Fruit fly (Drosophila melanogaster) whole organism, embryonic: ENCODE results near the gene CG17666.
A peak's percentile ranks its signal among the peaks of the same experiment; 100 is the strongest.

ENCODE experiments used
- Abd-B ChIP-seq: fragments of 200-800 bp; sonication (Bioruptor generic); optimal IDR thresholded peaks from 2 replicates; lab custom pipeline; 2018; ENCODE audit warnings: missing biosample characterization, mild to moderate bottlenecking, missing genetic modification characterization, moderate library complexity
- Aef1 ChIP-seq: fragments of 200-800 bp; sonication (Bioruptor generic); IDR thresholded peaks from 3 replicates; pipeline ENCODE4 v1.3.6; 2022; ENCODE audit warnings: missing biosample characterization, missing genetic modification characterization
- CG10543 ChIP-seq: fragments of 200-800 bp; sonication (Bioruptor generic); optimal IDR thresholded peaks from 3 replicates; lab custom pipeline; 2017; ENCODE audit warnings: missing biosample characterization, mild to moderate bottlenecking, missing genetic modification characterization, moderate library complexity
- CG10979 ChIP-seq: fragments of 200-800 bp; sonication (Bioruptor generic); optimal IDR thresholded peaks from 2 replicates; lab custom pipeline; 2018; ENCODE audit warnings: missing biosample characterization, mild to moderate bottlenecking, missing genetic modification characterization, moderate library complexity
- CG11247 ChIP-seq: fragments of 200-800 bp; sonication (Bioruptor generic); IDR thresholded peaks from 2 replicates; pipeline ENCODE4 v1.3.6; 2022; ENCODE audit warnings: missing biosample characterization, missing genetic modification characterization
- CG11504 ChIP-seq: fragments of 200-800 bp; sonication (Bioruptor generic); optimal IDR thresholded peaks from 3 replicates; lab custom pipeline; 2019; ENCODE audit warnings: missing biosample characterization, mild to moderate bottlenecking, missing genetic modification characterization, moderate library complexity
- CG13296 ChIP-seq: fragments of 200-800 bp; sonication (Bioruptor generic); optimal IDR thresholded peaks from 3 replicates; lab custom pipeline; 2018; ENCODE audit warnings: missing biosample characterization, mild to moderate bottlenecking, missing genetic modification characterization
- CG13624 ChIP-seq: fragments of 200-800 bp; sonication (Bioruptor generic); optimal IDR thresholded peaks from 2 replicates; lab custom pipeline; 2016; ENCODE audit warnings: missing biosample characterization, missing genetic modification characterization
- CG1529 ChIP-seq: fragments of 200-800 bp; sonication (Bioruptor generic); optimal IDR thresholded peaks from 3 replicates; lab custom pipeline; 2018; ENCODE audit warnings: missing biosample characterization, missing genetic modification characterization
- CG1602 ChIP-seq: fragments of 200-800 bp; sonication (Bioruptor generic); optimal IDR thresholded peaks from 3 replicates; lab custom pipeline; 2016; ENCODE audit warnings: missing biosample characterization, missing genetic modification characterization
- CG17328 ChIP-seq: fragments of 200-800 bp; sonication (Bioruptor generic); IDR thresholded peaks from 2 replicates; pipeline ENCODE4 v1.3.6; 2022; ENCODE audit warnings: missing biosample characterization, missing genetic modification characterization
- CG17361 ChIP-seq: fragments of 200-800 bp; sonication (Bioruptor generic); IDR thresholded peaks from 3 replicates; pipeline ENCODE4 v1.3.6; 2022; ENCODE audit warnings: missing biosample characterization, missing genetic modification characterization
- CG17802 ChIP-seq: fragments of 200-800 bp; sonication (Bioruptor generic); optimal IDR thresholded peaks from 2 replicates; lab custom pipeline; 2018; ENCODE audit warnings: missing biosample characterization, mild to moderate bottlenecking, missing genetic modification characterization, moderate library complexity
- CG18764 ChIP-seq: fragments of 200-800 bp; sonication (Bioruptor generic); optimal IDR thresholded peaks from 3 replicates; lab custom pipeline; 2016; ENCODE audit warnings: missing biosample characterization, missing genetic modification characterization
- CG2202 ChIP-seq: fragments of 200-800 bp; sonication (Bioruptor generic); optimal IDR thresholded peaks from 2 replicates; lab custom pipeline; 2018; ENCODE audit warnings: missing biosample characterization, mild to moderate bottlenecking, missing genetic modification characterization
- CG31365 ChIP-seq: fragments of 200-800 bp; sonication (Bioruptor generic); optimal IDR thresholded peaks from 2 replicates; lab custom pipeline; 2018; ENCODE audit warnings: missing biosample characterization, mild to moderate bottlenecking, missing genetic modification characterization
- CG3995 ChIP-seq: fragments of 200-800 bp; sonication (Bioruptor generic); optimal IDR thresholded peaks from 3 replicates; lab custom pipeline; 2016; ENCODE audit warnings: missing biosample characterization, missing genetic modification characterization
- CG4854 ChIP-seq: fragments of 200-800 bp; sonication (Bioruptor generic); optimal IDR thresholded peaks from 2 replicates; lab custom pipeline; 2016; ENCODE audit warnings: missing biosample characterization, missing genetic modification characterization, inconsistent platforms
- CG6272 ChIP-seq: fragments of 200-800 bp; sonication (Bioruptor generic); IDR thresholded peaks from 2 replicates; pipeline ENCODE4 v1.3.6; 2022; ENCODE audit warnings: missing biosample characterization, missing genetic modification characterization
- CG8359 ChIP-seq: fragments of 200-800 bp; sonication (Bioruptor generic); optimal IDR thresholded peaks from 2 replicates; lab custom pipeline; 2017; ENCODE audit warnings: missing biosample characterization, mild to moderate bottlenecking, missing genetic modification characterization, borderline replicate concordance
- CG8924 ChIP-seq: fragments of 200-800 bp; optimal IDR thresholded peaks from 3 replicates; lab custom pipeline; 2019; ENCODE audit warnings: missing biosample characterization, mild to moderate bottlenecking, missing genetic modification characterization, moderate library complexity
- CG9215 ChIP-seq: fragments of 200-800 bp; sonication (Bioruptor generic); IDR thresholded peaks from 2 replicates; pipeline ENCODE4 v1.3.6; 2022; ENCODE audit warnings: missing biosample characterization, missing genetic modification characterization
- CG9817 ChIP-seq: fragments of 200-800 bp; sonication (Bioruptor generic); optimal IDR thresholded peaks from 2 replicates; lab custom pipeline; 2018; ENCODE audit warnings: missing biosample characterization, mild to moderate bottlenecking, missing genetic modification characterization, moderate library complexity
- CoRest ChIP-seq: fragments of 200-800 bp; sonication (Bioruptor generic); optimal IDR thresholded peaks from 3 replicates; lab custom pipeline; 2018; ENCODE audit warnings: missing biosample characterization, mild to moderate bottlenecking, missing genetic modification characterization, moderate library complexity
- D19A ChIP-seq: fragments of 200-800 bp; optimal IDR thresholded peaks from 3 replicates; lab custom pipeline; 2019; ENCODE audit warnings: missing biosample characterization, mild to moderate bottlenecking, missing genetic modification characterization, moderate library complexity
- Dip2 ChIP-seq: fragments of 200-800 bp; sonication (Bioruptor generic); IDR thresholded peaks from 2 replicates; pipeline ENCODE4 v1.3.6; 2022; ENCODE audit warnings: missing biosample characterization, missing genetic modification characterization
- Fer1 ChIP-seq: fragments of 200-800 bp; sonication (Bioruptor generic); optimal IDR thresholded peaks from 2 replicates; lab custom pipeline; 2017; ENCODE audit warnings: missing biosample characterization, mild to moderate bottlenecking, missing genetic modification characterization
- H2.0 ChIP-seq: fragments of 200-800 bp; sonication (Bioruptor generic); IDR thresholded peaks from 2 replicates; pipeline ENCODE4 v1.3.6; 2022; ENCODE audit warnings: missing biosample characterization, missing genetic modification characterization
- HLH3B ChIP-seq: fragments of 200-800 bp; sonication (Bioruptor generic); IDR thresholded peaks from 2 replicates; pipeline ENCODE4 v1.3.6; 2022; ENCODE audit warnings: missing biosample characterization, missing genetic modification characterization
- Hr51 ChIP-seq, 2 experiments: fragments of 200-800 bp; sonication (Bioruptor generic); optimal IDR thresholded peaks; 2 replicates in 1 of 2; 3 replicates in 1 of 2; lab custom pipeline; 2016 to 2018; ENCODE audit warnings: missing biosample characterization in 2 of 2, missing genetic modification characterization in 2 of 2, mild to moderate bottlenecking in 1 of 2, moderate library complexity in 1 of 2
- Mad ChIP-seq: fragments of 200-800 bp; sonication (Bioruptor generic); optimal IDR thresholded peaks from 2 replicates; lab custom pipeline; 2016; ENCODE audit warnings: missing biosample characterization, missing genetic modification characterization
- Opbp ChIP-seq: fragments of 200-800 bp; sonication (Bioruptor generic); IDR thresholded peaks from 3 replicates; pipeline ENCODE4 v1.3.6; 2022; ENCODE audit warnings: missing biosample characterization, missing genetic modification characterization; ENCODE audit not compliant: partially characterized antibody
- Rfx ChIP-seq: fragments of 200-800 bp; sonication (Bioruptor generic); IDR thresholded peaks from 2 replicates; pipeline ENCODE4 v1.3.6; 2022; ENCODE audit warnings: missing biosample characterization, missing genetic modification characterization
- TFAM ChIP-seq: fragments of 200-800 bp; sonication (Bioruptor generic); optimal IDR thresholded peaks from 2 replicates; lab custom pipeline; 2017; ENCODE audit warnings: missing biosample characterization, missing genetic modification characterization, inconsistent platforms
- Tbp ChIP-seq: fragments of >200 bp; optimal IDR thresholded peaks from 2 replicates; lab custom pipeline; 2018; ENCODE audit warnings: missing biosample characterization, missing genetic modification characterization
- ap ChIP-seq: fragments of 200-800 bp; sonication (Bioruptor generic); IDR thresholded peaks from 2 replicates; pipeline ENCODE4 v1.3.6; 2022; ENCODE audit warnings: missing biosample characterization, missing genetic modification characterization
- btn ChIP-seq: fragments of 200-800 bp; sonication (Bioruptor generic); optimal IDR thresholded peaks from 2 replicates; lab custom pipeline; 2016; ENCODE audit warnings: missing biosample characterization, missing genetic modification characterization
- dmrt11E ChIP-seq: fragments of 200-800 bp; sonication (Bioruptor generic); optimal IDR thresholded peaks from 3 replicates; lab custom pipeline; 2018; ENCODE audit warnings: missing biosample characterization, mild to moderate bottlenecking, missing genetic modification characterization, moderate library complexity
- eyg ChIP-seq: fragments of 200-800 bp; sonication (Bioruptor generic); optimal IDR thresholded peaks from 3 replicates; lab custom pipeline; 2016; ENCODE audit warnings: missing biosample characterization, missing genetic modification characterization
- fd102C ChIP-seq: fragments of 200-800 bp; sonication (Bioruptor generic); optimal IDR thresholded peaks from 2 replicates; lab custom pipeline; 2018; ENCODE audit warnings: missing biosample characterization, mild to moderate bottlenecking, missing genetic modification characterization, moderate library complexity
- fd3F ChIP-seq: fragments of 200-800 bp; sonication (Bioruptor generic); optimal IDR thresholded peaks from 2 replicates; lab custom pipeline; 2018; ENCODE audit warnings: missing biosample characterization, mild to moderate bottlenecking, missing genetic modification characterization, moderate library complexity
- gt ChIP-seq: fragments of 200-800 bp; sonication (Bioruptor generic); IDR thresholded peaks from 2 replicates; pipeline ENCODE4 v1.3.6; 2022; ENCODE audit warnings: missing biosample characterization, missing genetic modification characterization
- her ChIP-seq: fragments of 200-800 bp; sonication (Bioruptor generic); optimal IDR thresholded peaks from 2 replicates; lab custom pipeline; 2016; ENCODE audit warnings: missing biosample characterization, missing genetic modification characterization
- kay ChIP-seq: fragments of 200-800 bp; sonication (Bioruptor generic); optimal IDR thresholded peaks from 2 replicates; lab custom pipeline; 2016; ENCODE audit warnings: missing biosample characterization, missing genetic modification characterization
- mld ChIP-seq: fragments of 200-800 bp; sonication (Bioruptor generic); IDR thresholded peaks from 3 replicates; pipeline ENCODE4 v1.3.6; 2022; ENCODE audit warnings: missing biosample characterization, missing genetic modification characterization; ENCODE audit not compliant: partially characterized antibody
- so ChIP-seq: fragments of 200-800 bp; sonication (Bioruptor generic); IDR thresholded peaks from 3 replicates; pipeline ENCODE4 v1.3.6; 2022; ENCODE audit warnings: missing biosample characterization, missing genetic modification characterization
- sr ChIP-seq: fragments of 200-800 bp; sonication (Bioruptor generic); IDR thresholded peaks from 3 replicates; pipeline ENCODE4 v1.3.6; 2022; ENCODE audit warnings: missing biosample characterization, missing genetic modification characterization
- stc ChIP-seq: fragments of 200-800 bp; sonication (Bioruptor generic); IDR thresholded peaks from 2 replicates; pipeline ENCODE4 v1.3.6; 2022; ENCODE audit warnings: missing biosample characterization, missing genetic modification characterization
- tgo ChIP-seq: fragments of 200-800 bp; sonication (Bioruptor generic); IDR thresholded peaks from 3 replicates; pipeline ENCODE4 v1.3.6; 2022; ENCODE audit warnings: missing biosample characterization, missing genetic modification characterization
- tio ChIP-seq: fragments of 200-800 bp; sonication (Bioruptor generic); optimal IDR thresholded peaks from 2 replicates; lab custom pipeline; 2017; ENCODE audit warnings: missing biosample characterization, missing genetic modification characterization, inconsistent platforms
- tna ChIP-seq: fragments of 200-800 bp; sonication (Bioruptor generic); IDR thresholded peaks from 2 replicates; pipeline ENCODE4 v1.3.6; 2022; ENCODE audit warnings: missing biosample characterization, missing genetic modification characterization; ENCODE audit not compliant: partially characterized antibody

CG17666 gene

DNA sequence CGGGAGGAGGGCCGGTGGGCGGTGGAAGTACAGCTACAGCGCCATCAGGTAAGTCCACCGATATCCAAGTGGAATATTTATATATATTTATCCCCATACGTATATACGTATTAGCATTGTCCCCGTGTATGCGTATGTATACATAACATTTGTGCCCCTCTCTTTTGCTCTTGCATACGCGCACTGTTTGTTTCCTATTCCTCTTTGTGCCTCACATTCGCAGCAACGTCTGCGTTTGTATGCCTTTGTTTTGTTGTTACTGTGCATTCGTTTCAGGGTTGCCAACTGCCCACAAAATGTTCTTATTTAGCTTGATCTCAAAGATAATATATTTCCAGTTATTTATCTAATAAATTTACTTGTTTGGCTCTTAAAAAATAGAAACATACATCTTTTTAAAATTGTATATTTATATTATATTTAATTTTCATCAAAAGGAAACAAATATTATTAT is 25.2 kb downstream of the CG17666 start (continued):
- TF ChIP-seq Abd-B (GFP tag; lab: Kevin White, UChicago) (no peak), HLH3B (GFP tag; lab: Robert Waterston, UW) (peak; percentile 20; the same call in 1 of the 2 replicates), Aef1 (GFP tag; lab: Robert Waterston, UW) (no peak), CG9215 (GFP tag; lab: Robert Waterston, UW) (no peak), CG1529 (GFP tag; lab: Kevin White, UChicago) (peak; percentile 20), CG17361 (peak; percentile 47; the same call in 1 of the 3 replicates), Dip2 (GFP tag; lab: Robert Waterston, UW) (no peak), CG11247 (no peak), CG6272 (GFP tag; lab: Robert Waterston, UW) (no peak), CG8359 (GFP tag; lab: Kevin White, UChicago) (no peak), D19A (peak; percentile 76), CG3995 (GFP tag; lab: Kevin White, UChicago) (no peak), fd102C (no peak), CG13624 (GFP tag; lab: Kevin White, UChicago) (no peak), gt (GFP tag; lab: Robert Waterston, UW) (no peak), CG1602 (GFP tag; lab: Kevin White, UChicago) (peak; percentile 20), CG18764 (GFP tag; lab: Kevin White, UChicago) (peak; percentile 13), CG11504 (tag; lab: Kevin White, UChicago) (no peak), ap (GFP tag; lab: Robert Waterston, UW) (no peak), Tbp (GFP tag; lab: Kevin White, UChicago) (no peak), CG17328 (GFP tag; lab: Robert Waterston, UW) (0 out of 2 replicates have a peak, but pooled peaks have one; percentile 52), CG10543 (peak; percentile 61), tgo (GFP tag; lab: Robert Waterston, UW) (0 out of 3 replicates have a peak, but pooled peaks have one; percentile 41), CG10979 (tag; lab: Kevin White, UChicago) (peak; percentile 61), kay (GFP tag; lab: Kevin White, UChicago) (no peak), CG9817 (tag; lab: Kevin White, UChicago) (peak; percentile 6), so (0 out of 3 replicates have a peak, but pooled peaks have one; percentile 20), btn (GFP tag; lab: Kevin White, UChicago) (no peak), Hr51 (GFP tag; optimal IDR thresholded peaks at IDR 0.05; lab: Kevin White, UChicago) (peak in 1 of 2 experiments; percentile 75), eyg (GFP tag; lab: Kevin White, UChicago) (no peak), mld (no peak), Rfx (GFP tag; lab: Robert Waterston, UW) (peak; percentile 58), Mad (peak; percentile 4), CG13296 (GFP tag; lab: Kevin White, UChicago) (peak; percentile 11), Opbp (GFP tag; lab: Robert Waterston, UW) (no peak), CG8924 (tag; lab: Kevin White, UChicago) (peak; percentile 78), TFAM (GFP tag; lab: Kevin White, UChicago) (no peak), sr (GFP tag; lab: Robert Waterston, UW) (no peak), CG31365 (tag; lab: Kevin White, UChicago) (no peak), CoRest (tag; lab: Kevin White, UChicago) (peak; percentile 46), stc (GFP tag; lab: Robert Waterston, UW) (peak; percentile 61; the same call in 1 of the 2 replicates), fd3F (GFP tag; lab: Kevin White, UChicago) (peak; percentile 14), CG4854 (GFP tag; lab: Kevin White, UChicago) (no peak), CG17802 (tag; lab: Kevin White, UChicago) (no peak), H2.0 (GFP tag; lab: Robert Waterston, UW) (peak; percentile 27; the same call in 1 of the 2 replicates), her (GFP tag; lab: Kevin White, UChicago) (no peak), Fer1 (peak; percentile 74), dmrt11E (tag; lab: Kevin White, UChicago) (peak; percentile 35), CG2202 (tag; lab: Kevin White, UChicago) (peak; percentile 4), tio (GFP tag; lab: Kevin White, UChicago) (no peak), tna (no peak)
